Worm (Caenorhabditis elegans): ENCODE measurements around the gene F23B12.1.

DNA sequence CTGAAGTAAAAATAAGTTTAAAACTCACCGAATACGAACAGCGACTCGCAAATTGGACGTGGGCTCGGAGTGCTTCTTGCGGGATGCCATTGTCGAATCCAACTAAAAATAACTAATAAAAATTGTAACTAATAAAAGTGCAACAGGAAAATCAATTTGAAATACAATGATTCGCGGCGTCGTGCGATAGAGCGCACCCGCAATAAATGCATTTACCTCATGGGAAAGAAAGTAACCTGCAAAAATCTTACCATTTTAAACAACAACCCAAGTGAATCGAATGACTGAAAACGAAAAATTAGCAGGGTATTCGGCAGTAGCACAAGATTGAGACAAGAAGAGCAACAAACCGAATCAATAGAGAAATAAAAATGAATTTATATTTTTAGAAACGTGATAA lies 27.7 kb downstream of the F23B12.1 start, which contains the start of gene bmk-1:
- TF ChIP-seq ZK337.2 (GFP tag; IDR thresholded peaks at IDR 0.05): no peak
- TF ChIP-seq lin-39 (tag; optimal IDR thresholded peaks at IDR 0.05): no peak

Data from whole organism, L4 larva.